Fruit fly (Drosophila melanogaster): ENCODE measurements around the gene cpb.

cpb gene

DNA sequence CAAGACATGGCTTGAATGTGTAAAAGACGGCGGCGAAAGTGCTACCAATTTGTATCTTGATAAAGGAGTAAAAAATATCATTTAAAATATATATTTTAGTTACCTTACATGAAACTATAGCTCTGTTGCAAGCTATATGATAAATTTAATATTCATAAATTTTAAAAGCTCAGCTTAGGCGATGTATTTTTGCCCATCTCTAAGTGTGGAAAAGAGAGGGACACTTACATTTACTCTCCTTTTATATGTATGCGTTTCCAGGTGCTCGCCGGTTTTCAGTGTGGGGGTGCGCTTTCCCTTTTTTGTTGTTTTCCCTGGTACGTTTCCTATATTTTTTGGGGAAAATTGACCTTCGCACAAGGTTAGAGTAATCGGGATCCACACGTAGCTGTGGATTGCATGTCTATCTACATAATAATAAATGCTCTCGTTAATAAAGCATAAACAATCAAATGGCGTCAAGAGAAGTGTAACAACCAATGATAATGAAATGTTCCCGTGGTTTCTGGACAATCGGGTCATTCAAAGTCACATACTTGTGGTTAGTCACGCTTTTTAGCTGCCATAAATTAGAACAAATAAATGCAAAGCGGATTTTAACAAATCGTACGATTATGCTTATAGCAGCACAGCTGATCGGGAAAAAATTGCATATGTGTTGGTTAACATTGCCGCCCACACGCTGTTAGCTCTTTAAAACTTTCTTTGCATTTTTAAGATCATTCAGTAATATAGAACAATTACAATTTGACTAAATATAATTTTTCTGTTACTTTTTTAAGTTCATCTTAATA is 23.3 kb downstream of the cpb start:
- TF ChIP-seq CG9948 (tag; optimal IDR thresholded peaks at IDR 0.05) = peak; percentile 96
- TF ChIP-seq CG34367 (tag; optimal IDR thresholded peaks at IDR 0.05) = peak; percentile 96
- TF ChIP-seq CG15710 (tag; optimal IDR thresholded peaks at IDR 0.05) = peak; percentile 99
- TF ChIP-seq Ets98B (GFP tag; IDR thresholded peaks at IDR 0.05) = peak; percentile 95
- TF ChIP-seq fd96Ca (GFP tag; IDR thresholded peaks at IDR 0.05) = peak; percentile 97
- TF ChIP-seq CG10348 (GFP tag; IDR thresholded peaks at IDR 0.05) = peak; percentile 82
- TF ChIP-seq Snoo (tag; optimal IDR thresholded peaks at IDR 0.05) = peak; percentile 99
- TF ChIP-seq Pif1B (GFP tag; optimal IDR thresholded peaks at IDR 0.05) = peak; percentile 99
- peak; percentile 93 for TF ChIP-seq CG17806 (tag; optimal IDR thresholded peaks at IDR 0.05)
- TF ChIP-seq CG14655 (GFP tag; optimal IDR thresholded peaks at IDR 0.05) = peak; percentile 97
- TF ChIP-seq CG12605 (GFP tag; IDR thresholded peaks at IDR 0.05) = peak; percentile 93
- TF ChIP-seq EcR (GFP tag; optimal IDR thresholded peaks at IDR 0.05) = peak; percentile 70
- TF ChIP-seq D1 (tag; optimal IDR thresholded peaks at IDR 0.05) = peak; percentile 94
- peak; percentile 98 for TF ChIP-seq Pif1A (GFP tag; optimal IDR thresholded peaks at IDR 0.05)
- TF ChIP-seq CG8301 (tag; optimal IDR thresholded peaks at IDR 0.05) = peak; percentile 96
- TF ChIP-seq CG4496 (GFP tag; IDR thresholded peaks at IDR 0.05) = peak; percentile 97
- TF ChIP-seq CG13204 (GFP tag; optimal IDR thresholded peaks at IDR 0.05) = peak; percentile 97
- peak; percentile 85 for TF ChIP-seq rn (GFP tag; IDR thresholded peaks at IDR 0.05)
- TF ChIP-seq CG32121 (GFP tag; IDR thresholded peaks at IDR 0.05) = peak; percentile 97
- TF ChIP-seq CG8159 (tag; optimal IDR thresholded peaks at IDR 0.05) = no peak
- peak; percentile 87 for TF ChIP-seq gl (tag; optimal IDR thresholded peaks at IDR 0.05)

DNA sequence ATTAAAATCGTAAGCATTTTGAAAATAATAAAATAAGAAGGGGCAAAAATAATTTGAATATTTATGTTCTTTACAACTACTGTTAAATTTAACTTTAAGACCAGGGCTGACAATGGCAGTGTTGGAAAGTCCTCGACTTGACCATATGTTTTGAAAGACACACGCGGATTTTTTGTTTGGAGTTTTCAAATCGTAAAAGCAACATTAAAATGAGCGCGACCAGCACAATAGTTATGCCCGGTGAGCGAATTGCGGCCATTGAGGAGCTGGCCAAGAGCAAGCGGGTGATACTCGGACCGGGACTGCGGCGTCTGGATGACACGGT is 23.9 kb downstream of the cpb start, which contains the start of gene Rrp40:
Gene Rrp40, plus strand, starts transcription at position 113 of the 325 bp plus-strand sequence.
- TF ChIP-seq CG4496 (GFP tag; IDR thresholded peaks at IDR 0.05) (0 out of 3 replicates have a peak, but pooled peaks have one; percentile 36), CG17806 (tag; optimal IDR thresholded peaks at IDR 0.05) (no peak)

DNA sequence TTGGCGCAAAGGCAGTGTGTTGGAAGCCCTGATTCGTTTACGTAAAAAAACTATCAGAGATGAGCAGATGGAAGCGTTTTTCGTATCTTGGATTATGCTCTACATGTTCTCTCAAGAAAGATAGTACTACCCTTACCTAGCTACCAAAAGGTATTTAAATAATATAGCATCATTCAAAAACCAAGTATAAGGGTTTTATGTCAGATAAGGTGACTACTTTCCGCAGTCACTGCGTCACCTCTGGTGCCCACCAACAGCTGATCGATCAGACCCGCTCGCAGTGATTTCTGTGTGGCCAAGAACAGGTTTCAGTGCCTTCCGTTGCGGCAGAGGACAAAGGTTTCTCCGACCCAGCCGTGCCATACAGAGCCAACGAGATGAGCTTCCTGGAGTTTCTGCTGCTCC is 24.9 kb downstream of the cpb start, which contains the start of the genes Eno and CG31937:
Gene Eno, minus strand, starts transcription at position 30 of the 405 bp plus-strand sequence.
Gene CG31937, plus strand, starts transcription at position 281 of the 405 bp plus-strand sequence.
- TF ChIP-seq CG14655 (GFP tag; optimal IDR thresholded peaks at IDR 0.05) (peak; percentile 55), fd96Ca (GFP tag; IDR thresholded peaks at IDR 0.05) (peak; percentile 78), Ets98B (GFP tag; IDR thresholded peaks at IDR 0.05) (peak; percentile 61), CG8159 (tag; optimal IDR thresholded peaks at IDR 0.05) (peak; percentile 28), Snoo (tag; optimal IDR thresholded peaks at IDR 0.05) (peak; percentile 56), CG17806 (tag; optimal IDR thresholded peaks at IDR 0.05) (no peak), CG15710 (tag; optimal IDR thresholded peaks at IDR 0.05) (peak; percentile 59), CG32121 (GFP tag; IDR thresholded peaks at IDR 0.05) (peak; percentile 76), CG4496 (GFP tag; IDR thresholded peaks at IDR 0.05) (peak; percentile 37; the same call in 1 of the 3 replicates), CG9948 (tag; optimal IDR thresholded peaks at IDR 0.05) (no peak), CG12605 (GFP tag; IDR thresholded peaks at IDR 0.05) (no peak), gl (tag; optimal IDR thresholded peaks at IDR 0.05) (peak; percentile 18), Pif1B (GFP tag; optimal IDR thresholded peaks at IDR 0.05) (peak; percentile 31), CG10348 (GFP tag; IDR thresholded peaks at IDR 0.05) (no peak), CG8301 (tag; optimal IDR thresholded peaks at IDR 0.05) (peak; percentile 42), Pif1A (GFP tag; optimal IDR thresholded peaks at IDR 0.05) (peak; percentile 58)

DNA sequence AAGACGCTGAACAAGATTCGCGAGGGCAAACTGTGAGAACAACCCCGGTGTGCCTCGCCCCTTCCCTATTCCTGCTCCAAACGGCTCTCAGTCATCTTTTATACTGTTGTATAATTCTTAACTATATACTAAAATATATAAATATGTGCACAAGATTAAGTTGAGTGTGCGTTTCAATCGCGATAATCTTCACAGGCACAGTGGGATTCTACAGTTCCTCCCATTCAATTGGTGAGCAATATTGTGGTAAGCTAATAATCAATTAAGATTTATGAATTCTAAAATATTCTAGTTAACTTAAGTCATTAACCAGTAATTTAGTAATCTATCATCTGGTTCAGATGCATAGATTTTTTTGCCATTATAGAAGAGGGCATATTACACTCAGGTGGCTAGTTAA is 26.2 kb downstream of the cpb start:
- no peak for TF ChIP-seq CG13204 (GFP tag; optimal IDR thresholded peaks at IDR 0.05)
- no peak for TF ChIP-seq gl (tag; optimal IDR thresholded peaks at IDR 0.05)
- no peak for TF ChIP-seq fd96Ca (GFP tag; IDR thresholded peaks at IDR 0.05)
- TF ChIP-seq Snoo (tag; optimal IDR thresholded peaks at IDR 0.05) = no peak
- TF ChIP-seq CG4496 (GFP tag; IDR thresholded peaks at IDR 0.05) = no peak
- TF ChIP-seq Pif1B (GFP tag; optimal IDR thresholded peaks at IDR 0.05) = no peak
- TF ChIP-seq CG14655 (GFP tag; optimal IDR thresholded peaks at IDR 0.05) = no peak
- TF ChIP-seq CG8159 (tag; optimal IDR thresholded peaks at IDR 0.05) = no peak
- TF ChIP-seq CG9948 (tag; optimal IDR thresholded peaks at IDR 0.05) = no peak
- no peak for TF ChIP-seq CG10348 (GFP tag; IDR thresholded peaks at IDR 0.05)
- TF ChIP-seq Pif1A (GFP tag; optimal IDR thresholded peaks at IDR 0.05) = no peak
- no peak for TF ChIP-seq Ets98B (GFP tag; IDR thresholded peaks at IDR 0.05)
- no peak for TF ChIP-seq CG32121 (GFP tag; IDR thresholded peaks at IDR 0.05)
- TF ChIP-seq D1 (tag; optimal IDR thresholded peaks at IDR 0.05) = no peak
- no peak for TF ChIP-seq rn (GFP tag; IDR thresholded peaks at IDR 0.05)
- no peak for TF ChIP-seq CG8301 (tag; optimal IDR thresholded peaks at IDR 0.05)
- no peak for TF ChIP-seq CG15710 (tag; optimal IDR thresholded peaks at IDR 0.05)

DNA sequence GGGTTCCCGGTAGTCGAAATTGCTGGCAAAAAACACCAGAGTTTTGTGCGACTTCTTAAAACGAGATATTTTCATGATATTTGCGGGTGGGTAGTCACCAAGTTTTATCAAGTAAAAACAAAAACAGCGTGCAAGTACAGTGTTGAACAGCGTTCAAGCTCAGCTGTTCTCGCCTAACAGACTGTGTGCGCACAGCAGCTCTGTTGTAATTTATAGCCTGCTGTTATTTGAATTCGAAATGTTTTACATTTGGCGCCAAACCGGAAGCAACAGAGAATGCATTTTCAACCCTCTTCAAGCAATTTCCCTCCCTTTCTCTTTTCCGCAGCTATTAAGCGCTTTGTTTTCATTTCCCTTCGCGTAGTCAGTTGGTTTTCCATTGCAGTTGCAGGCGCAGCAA is 27.5 kb downstream of the cpb start, which contains the start of the genes CG17652 and CG17646:
Gene CG17652, minus strand, starts transcription at position 168 of the 400 bp plus-strand sequence.
Gene CG17646, plus strand, starts transcription at position 336 of the 400 bp plus-strand sequence.
- no peak for TF ChIP-seq CG13204 (GFP tag; optimal IDR thresholded peaks at IDR 0.05)
- TF ChIP-seq CG34367 (tag; optimal IDR thresholded peaks at IDR 0.05) = no peak
- TF ChIP-seq CG10348 (GFP tag; IDR thresholded peaks at IDR 0.05) = no peak
- TF ChIP-seq CG8159 (tag; optimal IDR thresholded peaks at IDR 0.05) = peak; percentile 7
- TF ChIP-seq CG32121 (GFP tag; IDR thresholded peaks at IDR 0.05) = no peak
- no peak for TF ChIP-seq CG9948 (tag; optimal IDR thresholded peaks at IDR 0.05)
- TF ChIP-seq CG17806 (tag; optimal IDR thresholded peaks at IDR 0.05) = no peak
- no peak for TF ChIP-seq CG15710 (tag; optimal IDR thresholded peaks at IDR 0.05)
- TF ChIP-seq Ets98B (GFP tag; IDR thresholded peaks at IDR 0.05) = peak; percentile 19; the same call in 1 of the 2 replicates
- TF ChIP-seq CG14655 (GFP tag; optimal IDR thresholded peaks at IDR 0.05) = no peak
- TF ChIP-seq Pif1A (GFP tag; optimal IDR thresholded peaks at IDR 0.05) = no peak
- TF ChIP-seq fd96Ca (GFP tag; IDR thresholded peaks at IDR 0.05) = no peak
- TF ChIP-seq CG4496 (GFP tag; IDR thresholded peaks at IDR 0.05) = no peak
- no peak for TF ChIP-seq CG12605 (GFP tag; IDR thresholded peaks at IDR 0.05)
- TF ChIP-seq Pif1B (GFP tag; optimal IDR thresholded peaks at IDR 0.05) = no peak
- TF ChIP-seq Snoo (tag; optimal IDR thresholded peaks at IDR 0.05) = no peak
- peak; percentile 26 for TF ChIP-seq EcR (GFP tag; optimal IDR thresholded peaks at IDR 0.05)
- TF ChIP-seq rn (GFP tag; IDR thresholded peaks at IDR 0.05) = no peak

Measured in whole organism, pupa.